Fruit fly (Drosophila melanogaster): ENCODE measurements around the gene cnc.

cnc gene

dm6 chr3R:23167507-23168324, 58.8 kb downstream of the cnc start, which contains the start of gene Irk1:
Gene Irk1, plus strand, starts transcription at chr3R:23168317.
- TF ChIP-seq CTCF (optimal IDR thresholded peaks at IDR 0.05), result peak; percentile 60 to 70
- TF ChIP-seq CG8478 (optimal IDR thresholded peaks at IDR 0.05), result no peak

DNA sequence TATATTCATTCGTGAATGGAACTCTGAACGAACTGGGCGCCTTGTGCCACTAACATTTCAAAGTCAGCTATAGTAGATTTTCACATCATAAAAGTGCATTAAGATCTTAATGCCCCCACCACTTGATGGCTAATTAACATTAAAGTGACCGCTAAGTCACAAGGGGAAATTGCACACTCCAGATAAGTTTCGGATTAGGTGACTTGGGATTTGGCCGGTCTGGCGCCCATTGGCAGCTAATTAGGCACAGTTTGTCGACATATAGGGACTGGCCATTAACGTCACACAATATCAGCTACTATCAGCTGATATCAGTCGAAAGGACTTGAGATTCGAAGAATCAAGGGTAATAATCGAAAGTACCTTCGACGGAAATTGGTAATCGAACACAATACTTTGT, 61.9 kb downstream of the cnc start:
- TF ChIP-seq CTCF (optimal IDR thresholded peaks at IDR 0.05) (no peak), CG8478 (optimal IDR thresholded peaks at IDR 0.05) (no peak)

- TF ChIP-seq CTCF (optimal IDR thresholded peaks at IDR 0.05) (no peak), CG8478 (optimal IDR thresholded peaks at IDR 0.05) (no peak)
These were observed 62.4 kb downstream of the cnc start for dm6 chr3R:23164134-23164533.

DNA sequence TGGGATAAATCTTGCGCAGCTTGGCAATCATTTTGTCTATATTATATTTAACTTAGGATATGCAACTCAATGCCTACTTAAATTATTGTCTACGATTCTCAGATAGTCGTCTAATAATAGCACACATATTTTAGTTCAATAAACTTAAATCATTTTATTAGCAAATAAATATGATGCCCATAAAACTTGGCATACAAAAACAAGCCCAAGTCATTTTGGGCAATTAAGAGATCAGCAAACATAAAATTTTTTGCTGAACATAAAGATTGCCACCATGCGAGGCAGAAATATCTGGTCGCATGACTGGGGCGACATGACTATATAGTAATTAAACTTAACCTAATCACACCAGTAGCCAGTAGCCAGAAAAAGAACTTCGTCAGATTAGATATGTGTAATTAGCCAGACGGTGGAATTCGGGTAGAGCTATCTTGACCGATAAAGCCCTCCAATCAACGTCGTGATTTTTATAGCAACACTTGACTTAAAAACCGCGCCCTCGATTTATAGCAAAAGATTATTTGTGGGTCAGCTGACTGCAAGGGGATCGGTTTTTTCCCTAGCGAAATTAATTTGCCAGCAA, 65.1 kb downstream of the cnc start, which contains the start of gene CG13829:
Gene CG13829, minus strand, starts transcription at position 51 of the 583 bp plus-strand sequence.
- no peak for TF ChIP-seq CTCF (optimal IDR thresholded peaks at IDR 0.05)
- TF ChIP-seq CG8478 (optimal IDR thresholded peaks at IDR 0.05), result no peak

DNA sequence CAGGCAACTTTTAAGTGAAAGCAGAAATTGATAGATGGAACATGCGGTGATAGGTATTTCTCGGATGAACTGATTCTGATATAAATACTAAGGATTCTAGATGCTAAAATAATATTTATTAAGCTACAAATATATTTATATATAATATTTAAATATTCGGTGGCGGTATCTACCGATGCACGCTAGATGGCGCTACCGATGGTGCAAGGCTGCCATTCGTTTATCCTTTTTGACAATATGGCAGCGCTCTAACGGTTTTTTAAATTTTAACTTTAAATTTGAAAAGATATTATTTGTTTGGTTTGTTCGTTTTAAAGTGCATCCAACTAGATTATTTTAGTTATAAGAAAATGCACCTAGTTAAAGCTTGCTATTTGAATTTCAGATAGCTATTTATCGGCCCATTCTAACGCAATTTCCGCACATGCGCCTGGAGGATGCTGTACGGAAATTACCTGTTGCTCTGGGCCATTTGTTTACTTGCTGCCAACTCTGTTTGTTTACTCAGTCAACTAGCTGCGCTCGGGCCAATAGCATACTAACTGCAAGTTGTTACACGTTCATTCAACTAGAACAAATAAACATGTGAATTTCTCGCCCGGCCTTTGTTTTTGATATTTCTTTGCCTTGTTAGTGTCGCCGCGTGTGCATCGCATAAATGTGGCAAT, 67.1 kb downstream of the cnc start, which contains the start of gene VhaAC39-2:
Gene VhaAC39-2, minus strand, starts transcription at position 28 of the 668 bp plus-strand sequence.
- TF ChIP-seq CTCF (optimal IDR thresholded peaks at IDR 0.05) (peak in 1 of 2 experiments; percentile 85), CG8478 (optimal IDR thresholded peaks at IDR 0.05) (no peak)

dm6 chr3R:23157664-23158151, 68.8 kb downstream of the cnc start, which contains the start of gene unk:
Gene unk, minus strand, starts transcription at chr3R:23157862.
- TF ChIP-seq CG8478 (optimal IDR thresholded peaks at IDR 0.05) (no peak), CTCF (optimal IDR thresholded peaks at IDR 0.05) (peak; percentile 78 to 81)

- TF ChIP-seq CG8478 (optimal IDR thresholded peaks at IDR 0.05), result no peak
- no peak for TF ChIP-seq CTCF (optimal IDR thresholded peaks at IDR 0.05)
These were observed 69.5 kb downstream of the cnc start for dm6 chr3R:23156865-23157515.

- TF ChIP-seq CTCF (optimal IDR thresholded peaks at IDR 0.05) (no peak), CG8478 (optimal IDR thresholded peaks at IDR 0.05) (no peak)
These were observed 70.1 kb downstream of the cnc start for dm6 chr3R:23156347-23156864.

dm6 chr3R:23149021-23149571, 77.4 kb downstream of the cnc start:
- TF ChIP-seq CTCF (optimal IDR thresholded peaks at IDR 0.05) (no peak), CG8478 (optimal IDR thresholded peaks at IDR 0.05) (no peak)

dm6 chr3R:23148433-23148832, 78.1 kb downstream of the cnc start:
- no peak for TF ChIP-seq CTCF (optimal IDR thresholded peaks at IDR 0.05)
- TF ChIP-seq CG8478 (optimal IDR thresholded peaks at IDR 0.05), result no peak

- TF ChIP-seq CTCF (optimal IDR thresholded peaks at IDR 0.05), result no peak
- no peak for TF ChIP-seq CG8478 (optimal IDR thresholded peaks at IDR 0.05)
These were observed 78.9 kb downstream of the cnc start for dm6 chr3R:23147625-23148024.

DNA sequence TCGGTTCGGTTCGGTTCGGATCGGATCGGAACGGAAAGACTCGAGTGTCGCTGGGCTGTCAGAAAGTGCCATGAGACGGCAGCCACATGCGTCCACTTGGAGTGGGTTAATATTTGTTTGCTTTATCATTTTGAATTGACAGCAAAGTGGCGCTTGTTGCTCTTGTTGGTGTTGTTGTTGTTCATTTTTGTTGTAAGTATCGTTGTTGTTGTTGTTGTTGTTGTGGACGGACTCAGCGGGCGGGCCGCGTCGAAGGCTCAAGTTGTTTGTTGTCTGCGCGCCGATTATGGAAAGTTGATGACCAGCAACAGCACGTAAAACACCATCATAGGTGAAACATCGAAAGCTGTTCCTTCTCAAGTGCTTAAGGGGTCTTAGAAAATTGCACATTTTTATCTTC, 79.5 kb downstream of the cnc start:
- TF ChIP-seq CG8478 (optimal IDR thresholded peaks at IDR 0.05) (no peak), CTCF (optimal IDR thresholded peaks at IDR 0.05) (no peak)

dm6 chr3R:23145681-23146080, 80.8 kb downstream of the cnc start:
- TF ChIP-seq CG8478 (optimal IDR thresholded peaks at IDR 0.05), result no peak
- TF ChIP-seq CTCF (optimal IDR thresholded peaks at IDR 0.05), result no peak

DNA sequence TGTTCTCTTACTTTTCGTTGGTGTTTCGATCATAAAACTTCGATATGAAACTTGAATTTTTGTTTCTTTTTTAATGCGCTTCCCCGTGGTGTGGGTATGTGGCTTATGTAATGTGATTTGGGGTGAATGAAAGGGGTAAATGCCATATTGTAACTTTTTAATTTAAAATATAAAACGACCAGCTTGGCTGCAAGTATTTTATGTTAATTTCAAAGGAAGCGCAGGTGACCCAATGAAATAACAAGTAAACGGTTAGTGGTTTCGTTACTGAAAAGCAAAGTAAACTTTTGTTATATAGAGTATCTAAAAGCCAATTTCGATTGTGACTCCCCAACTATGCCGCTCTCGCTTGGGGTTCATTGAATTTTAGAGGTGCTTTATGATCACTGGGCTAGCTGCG, 81.9 kb downstream of the cnc start:
- TF ChIP-seq CG8478 (optimal IDR thresholded peaks at IDR 0.05) (no peak), CTCF (optimal IDR thresholded peaks at IDR 0.05) (no peak)
